Worm (Caenorhabditis elegans): ENCODE data around the gene F28H7.8.

- TF ChIP-seq ZK546.5 (tag; optimal IDR thresholded peaks at IDR 0.05) (no peak), ceh-82 (tag; optimal IDR thresholded peaks at IDR 0.05) (no peak), hif-1 (tag; optimal IDR thresholded peaks at IDR 0.05) (no peak), nhr-28 (tag; optimal IDR thresholded peaks at IDR 0.05) (no peak), lin-1 (GFP tag; IDR thresholded peaks at IDR 0.05) (no peak)
These were observed 35.2 kb upstream of the F28H7.8 start for ce11 chrV:10723583-10723982.
